Worm (Caenorhabditis elegans) whole organism, L4/young adult: Measurements from ENCODE around the gene T20G5.8.

Experiments
- W03F9.2 ChIP-seq: fragments of 150-350 bp; optimal IDR thresholded peaks from 2 replicates; lab custom pipeline; 2014; ENCODE audit warnings: missing biosample characterization, missing genetic modification characterization
- him-1 ChIP-seq: sonication (generic microtip); optimal IDR thresholded peaks from 2 replicates; lab custom pipeline; 2016; ENCODE audit warnings: missing genotype, missing genetic modification reagents, missing genetic modification characterization, missing compliant biosample characterization

DNA sequence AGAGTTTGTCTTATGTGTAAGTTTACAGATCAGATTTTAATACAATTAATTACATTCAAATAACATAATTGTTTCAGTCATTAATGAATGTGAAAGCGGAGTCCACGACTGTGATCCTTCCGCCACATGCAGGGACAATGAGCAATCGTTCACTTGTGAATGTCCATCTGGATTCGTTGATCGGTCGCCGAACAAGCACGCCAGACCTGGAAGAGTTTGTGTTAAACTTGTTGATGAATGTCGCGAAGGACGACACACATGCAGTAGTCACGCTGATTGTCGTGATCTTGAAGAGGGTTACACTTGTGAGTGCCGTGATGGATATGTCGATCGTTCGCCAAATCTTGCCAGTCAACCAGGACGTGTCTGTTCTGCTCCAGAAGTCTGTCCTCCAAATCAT is 20.6 kb upstream of the T20G5.8 start:
- TF ChIP-seq him-1 (no peak), W03F9.2 (no peak)
